Worm (Caenorhabditis elegans) whole organism, mixed stage, embryonic: Measurements from ENCODE around the gene Y111B2A.21.
A peak's percentile ranks its signal among the peaks of the same experiment; 100 is the strongest.

Experiments used
- ceh-39 ChIP-seq: fragments of 150-350 bp; optimal IDR thresholded peaks from 2 replicates; lab custom pipeline; 2014; ENCODE audit warnings: missing biosample characterization, missing genetic modification characterization
- ceh-43 ChIP-seq: fragments of 200-800 bp; sonication (Bioruptor generic); optimal IDR thresholded peaks from 2 replicates; lab custom pipeline; 2018; ENCODE audit warnings: mild to moderate bottlenecking, missing genetic modification characterization, moderate library complexity, missing compliant biosample characterization
- ceh-83 ChIP-seq: fragments of 200-800 bp; sonication (Bioruptor generic); optimal IDR thresholded peaks from 2 replicates; lab custom pipeline; 2018; ENCODE audit warnings: mild to moderate bottlenecking, missing genetic modification characterization, missing compliant biosample characterization
- ces-1 ChIP-seq: fragments of 150-350 bp; optimal IDR thresholded peaks from 2 replicates; lab custom pipeline; 2014; ENCODE audit warnings: missing biosample characterization, missing genetic modification reagents, missing genetic modification characterization
- cnd-1 ChIP-seq: fragments of 200-800 bp; sonication (Bioruptor generic); optimal IDR thresholded peaks from 2 replicates; lab custom pipeline; 2018; ENCODE audit warnings: mild to moderate bottlenecking, missing genetic modification characterization, missing compliant biosample characterization
- drap-1 ChIP-seq: fragments of 200-800 bp; sonication (Bioruptor generic); optimal IDR thresholded peaks from 3 replicates; lab custom pipeline; 2018; ENCODE audit warnings: mild to moderate bottlenecking, missing genetic modification characterization, missing compliant biosample characterization
- elt-3 ChIP-seq: fragments of 150-350 bp; optimal IDR thresholded peaks from 2 replicates; lab custom pipeline; 2014; ENCODE audit warnings: missing biosample characterization, missing genetic modification characterization
- flh-1 ChIP-seq: fragments of 200-800 bp; sonication (Bioruptor generic); optimal IDR thresholded peaks from 2 replicates; lab custom pipeline; 2018; ENCODE audit warnings: mild to moderate bottlenecking, missing genetic modification characterization, moderate library complexity, missing compliant biosample characterization
- ham-2 ChIP-seq: fragments of 200-800 bp; sonication (Bioruptor generic); optimal IDR thresholded peaks from 2 replicates; lab custom pipeline; 2018; ENCODE audit warnings: mild to moderate bottlenecking, missing genetic modification characterization, missing compliant biosample characterization
- lin-13 ChIP-seq: fragments of 150-350 bp; optimal IDR thresholded peaks from 2 replicates; lab custom pipeline; 2014; ENCODE audit warnings: missing biosample characterization, missing genetic modification characterization
- lin-32 ChIP-seq: fragments of 200-800 bp; sonication (Bioruptor generic); optimal IDR thresholded peaks from 2 replicates; lab custom pipeline; 2018; ENCODE audit warnings: mild to moderate bottlenecking, missing genetic modification characterization, missing compliant biosample characterization
- lsy-2 ChIP-seq: fragments of 150-350 bp; optimal IDR thresholded peaks from 2 replicates; lab custom pipeline; 2014; ENCODE audit warnings: missing biosample characterization, missing genetic modification characterization
- mab-5 ChIP-seq: fragments of 150-350 bp; optimal IDR thresholded peaks from 2 replicates; lab custom pipeline; 2014; ENCODE audit warnings: missing biosample characterization, missing genetic modification characterization
- mep-1 ChIP-seq: fragments of 150-350 bp; optimal IDR thresholded peaks from 2 replicates; lab custom pipeline; 2017; ENCODE audit warnings: missing biosample characterization, missing genetic modification reagents, missing genetic modification characterization, inconsistent platforms
- mls-2 ChIP-seq: sonication (generic microtip); optimal IDR thresholded peaks from 2 replicates; lab custom pipeline; 2016; ENCODE audit warnings: mild to moderate bottlenecking, missing genetic modification characterization, moderate library complexity, missing compliant biosample characterization
- nhr-237 ChIP-seq: fragments of 150-350 bp; optimal IDR thresholded peaks from 2 replicates; lab custom pipeline; 2014; ENCODE audit warnings: missing biosample characterization, missing genetic modification characterization
- nhr-28 ChIP-seq: fragments of 150-350 bp; optimal IDR thresholded peaks from 2 replicates; lab custom pipeline; 2014; ENCODE audit warnings: missing biosample characterization, missing genetic modification characterization
- nhr-76 ChIP-seq: sonication (generic microtip); optimal IDR thresholded peaks from 2 replicates; lab custom pipeline; 2017; ENCODE audit warnings: missing biosample characterization, missing genetic modification characterization
- pha-4 ChIP-seq: fragments of 150-350 bp; optimal IDR thresholded peaks from 2 replicates; lab custom pipeline; 2018; ENCODE audit warnings: missing biosample characterization, missing genetic modification reagents, missing genetic modification characterization
- sem-2 ChIP-seq: fragments of 200-800 bp; sonication (Bioruptor generic); optimal IDR thresholded peaks from 2 replicates; lab custom pipeline; 2018; ENCODE audit warnings: mild to moderate bottlenecking, missing genetic modification characterization, missing compliant biosample characterization
- sptf-1 ChIP-seq: sonication (generic microtip); optimal IDR thresholded peaks from 2 replicates; lab custom pipeline; 2017; ENCODE audit warnings: mild to moderate bottlenecking, missing genetic modification characterization, moderate library complexity, missing compliant biosample characterization
- unc-120 ChIP-seq: sonication (generic microtip); optimal IDR thresholded peaks from 2 replicates; lab custom pipeline; 2017; ENCODE audit warnings: missing genetic modification characterization, missing compliant biosample characterization; ENCODE audit not compliant: poor library complexity, severe bottlenecking
- unc-39 ChIP-seq: fragments of 150-350 bp; optimal IDR thresholded peaks from 2 replicates; lab custom pipeline; 2014; ENCODE audit warnings: missing biosample characterization, missing genetic modification characterization
- unc-62 ChIP-seq: fragments of 150-350 bp; optimal IDR thresholded peaks from 2 replicates; lab custom pipeline; 2014; ENCODE audit warnings: missing biosample characterization, missing genetic modification reagents, missing genetic modification characterization
- zip-8 ChIP-seq: fragments of 150-350 bp; optimal IDR thresholded peaks from 2 replicates; lab custom pipeline; 2014; ENCODE audit warnings: missing biosample characterization, missing genetic modification characterization

The Y111B2A.21 gene

ce11 chrIII:12746369-12746855 lies at the start of gene Y111B2A.21:
Gene Y111B2A.21 (plus strand): TSS chrIII:12746419.
- no peak for TF ChIP-seq mls-2 (tag; lab: Kevin White, UChicago)

- no peak for TF ChIP-seq ceh-83 (GFP tag; lab: Kevin White, UChicago)
Observed at ce11 chrIII:12697591-12697990, 48.6 kb upstream of the Y111B2A.21 start.

ce11 chrIII:12699194-12699593 lies 47.0 kb upstream of the Y111B2A.21 start, which contains the start of gene sas-1:
Gene sas-1 (plus strand): TSS chrIII:12699494.
- TF ChIP-seq nhr-76 (tag; lab: Kevin White, UChicago) (no peak), unc-39 (no peak), sptf-1 (no peak), cnd-1 (no peak), pha-4 (tag; lab: Kevin White, UChicago) (no peak), ham-2 (GFP tag; lab: Kevin White, UChicago) (no peak), mab-5 (tag; lab: Kevin White, UChicago) (no peak), elt-3 (tag; lab: Kevin White, UChicago) (no peak), flh-1 (GFP tag; lab: Kevin White, UChicago) (no peak), zip-8 (tag; lab: Kevin White, UChicago) (no peak), lsy-2 (tag; lab: Kevin White, UChicago) (no peak), mep-1 (no peak), ces-1 (GFP tag; lab: Kevin White, UChicago) (no peak), unc-120 (tag; lab: Kevin White, UChicago) (no peak), lin-32 (no peak), drap-1 (GFP tag; lab: Kevin White, UChicago) (no peak)

ce11 chrIII:12702375-12702774 lies 43.8 kb upstream of the Y111B2A.21 start:
- TF ChIP-seq ham-2 (GFP tag; lab: Kevin White, UChicago) (no peak), mls-2 (tag; lab: Kevin White, UChicago) (no peak), unc-39 (no peak), drap-1 (GFP tag; lab: Kevin White, UChicago) (no peak), sem-2 (GFP tag; lab: Kevin White, UChicago) (no peak), cnd-1 (no peak), ceh-43 (GFP tag; lab: Kevin White, UChicago) (no peak), nhr-28 (tag; lab: Kevin White, UChicago) (no peak), ceh-83 (GFP tag; lab: Kevin White, UChicago) (no peak), nhr-237 (no peak), unc-62 (GFP tag; lab: Kevin White, UChicago) (no peak), pha-4 (tag; lab: Kevin White, UChicago) (no peak), lsy-2 (tag; lab: Kevin White, UChicago) (no peak), ceh-39 (tag; lab: Kevin White, UChicago) (no peak)
- TF ChIP-seq, all 35 proteins: peak for 0

- TF ChIP-seq mab-5 (tag; lab: Kevin White, UChicago) (no peak), unc-39 (no peak)
- TF ChIP-seq, all 35 proteins: peak for 0
Observed at ce11 chrIII:12703237-12703636, 43.0 kb upstream of the Y111B2A.21 start.

- TF ChIP-seq nhr-237 (peak; percentile 14), zip-8 (tag; lab: Kevin White, UChicago) (no peak), lin-32 (no peak), ham-2 (GFP tag; lab: Kevin White, UChicago) (no peak), mab-5 (tag; lab: Kevin White, UChicago) (no peak), pha-4 (tag; lab: Kevin White, UChicago) (peak; percentile 46), lsy-2 (tag; lab: Kevin White, UChicago) (peak; percentile 25), lin-13 (tag; lab: Kevin White, UChicago) (peak; percentile 66), nhr-28 (tag; lab: Kevin White, UChicago) (no peak), ces-1 (GFP tag; lab: Kevin White, UChicago) (peak; percentile 84), sptf-1 (no peak)
Observed at ce11 chrIII:12711217-12711616, 35.0 kb upstream of the Y111B2A.21 start, which contains the start of gene hut-1. Gene hut-1 (plus strand): TSS chrIII:12711560.

ce11 chrIII:12711682-12712081 lies 34.5 kb upstream of the Y111B2A.21 start:
- no peak for TF ChIP-seq ceh-43 (GFP tag; lab: Kevin White, UChicago)
